Fruit fly (Drosophila melanogaster) whole organism, embryonic: ENCODE results near the gene CCDC53.
A peak's percentile ranks its signal among the peaks of the same experiment; 100 is the strongest.

Experiments used
- Aef1 ChIP-seq: fragments of 200-800 bp; sonication (Bioruptor generic); IDR thresholded peaks from 3 replicates; pipeline ENCODE4 v1.3.6; 2022; ENCODE audit warnings: missing biosample characterization, missing genetic modification characterization
- B-H2 ChIP-seq: fragments of 200-800 bp; sonication (Bioruptor generic); optimal IDR thresholded peaks from 2 replicates; lab custom pipeline; 2018; ENCODE audit warnings: missing biosample characterization, mild to moderate bottlenecking, missing genetic modification characterization
- CG1024 ChIP-seq: fragments of 200-800 bp; sonication (Bioruptor generic); IDR thresholded peaks from 2 replicates; pipeline ENCODE4 v1.3.6; 2022; ENCODE audit warnings: missing biosample characterization, missing genetic modification characterization
- CG10565 ChIP-seq: fragments of 200-800 bp; sonication (Bioruptor generic); optimal IDR thresholded peaks from 3 replicates; lab custom pipeline; 2016; ENCODE audit warnings: missing biosample characterization, mild to moderate bottlenecking, missing genetic modification characterization
- CG11398 ChIP-seq: fragments of 200-800 bp; sonication (Bioruptor generic); optimal IDR thresholded peaks from 2 replicates; lab custom pipeline; 2016; ENCODE audit warnings: missing biosample characterization, missing genetic modification characterization
- CG11696 ChIP-seq: fragments of 200-800 bp; sonication (Bioruptor generic); IDR thresholded peaks from 2 replicates; pipeline ENCODE4 v1.3.6; 2022; ENCODE audit warnings: missing biosample characterization, missing genetic modification characterization
- CG12299 ChIP-seq: fragments of 200-800 bp; sonication (Bioruptor generic); optimal IDR thresholded peaks from 2 replicates; lab custom pipeline; 2018; ENCODE audit warnings: missing biosample characterization, mild to moderate bottlenecking, missing genetic modification characterization
- CG13287 ChIP-seq: fragments of 200-800 bp; sonication (Bioruptor generic); IDR thresholded peaks from 2 replicates; pipeline ENCODE4 v1.3.6; 2022; ENCODE audit warnings: missing biosample characterization, missing genetic modification characterization; ENCODE audit not compliant: partially characterized antibody
- CG13624 ChIP-seq: fragments of 200-800 bp; sonication (Bioruptor generic); optimal IDR thresholded peaks from 2 replicates; lab custom pipeline; 2016; ENCODE audit warnings: missing biosample characterization, missing genetic modification characterization
- CG14965 ChIP-seq: fragments of 200-800 bp; sonication (Bioruptor generic); optimal IDR thresholded peaks from 2 replicates; lab custom pipeline; 2016; ENCODE audit warnings: missing biosample characterization, missing genetic modification characterization, borderline replicate concordance
- CG15479 ChIP-seq: fragments of 200-800 bp; sonication (Bioruptor generic); optimal IDR thresholded peaks from 3 replicates; lab custom pipeline; 2019; ENCODE audit warnings: missing biosample characterization, mild to moderate bottlenecking, missing genetic modification characterization, moderate library complexity
- CG1603 ChIP-seq: fragments of 200-800 bp; sonication (Bioruptor generic); optimal IDR thresholded peaks from 2 replicates; lab custom pipeline; 2019; ENCODE audit warnings: missing biosample characterization, mild to moderate bottlenecking, missing genetic modification characterization, moderate library complexity
- CG16813 ChIP-seq: fragments of 200-800 bp; sonication (Bioruptor generic); IDR thresholded peaks from 3 replicates; pipeline ENCODE4 v1.3.6; 2022; ENCODE audit warnings: missing biosample characterization, missing genetic modification characterization; ENCODE audit not compliant: partially characterized antibody
- CG1832 ChIP-seq: fragments of 200-800 bp; sonication (Bioruptor generic); optimal IDR thresholded peaks from 2 replicates; lab custom pipeline; 2017; ENCODE audit warnings: missing biosample characterization, mild to moderate bottlenecking, missing genetic modification characterization, inconsistent platforms
- CG3065 ChIP-seq: fragments of 200-800 bp; sonication (Bioruptor generic); optimal IDR thresholded peaks from 2 replicates; lab custom pipeline; 2016; ENCODE audit warnings: missing biosample characterization, missing genetic modification characterization
- CG3838 ChIP-seq: fragments of 200-800 bp; sonication (Bioruptor generic); optimal IDR thresholded peaks from 3 replicates; lab custom pipeline; 2016; ENCODE audit warnings: missing biosample characterization, missing genetic modification characterization
- CG42726 ChIP-seq: fragments of 200-800 bp; sonication (Bioruptor generic); IDR thresholded peaks from 2 replicates; pipeline ENCODE4 v1.3.6; 2022; ENCODE audit warnings: missing biosample characterization, missing genetic modification characterization; ENCODE audit not compliant: partially characterized antibody
- CG5245 ChIP-seq: fragments of 200-800 bp; sonication (Bioruptor generic); optimal IDR thresholded peaks from 3 replicates; lab custom pipeline; 2016; ENCODE audit warnings: missing biosample characterization, missing genetic modification characterization
- CG6254 ChIP-seq: fragments of 200-800 bp; sonication (Bioruptor generic); optimal IDR thresholded peaks from 3 replicates; lab custom pipeline; 2017; ENCODE audit warnings: mild to moderate bottlenecking, missing biosample characterization, missing genetic modification reagents, missing genetic modification characterization
- CG6689 ChIP-seq: fragments of 200-800 bp; sonication (Bioruptor generic); IDR thresholded peaks from 2 replicates; pipeline ENCODE4 v1.3.6; 2022; ENCODE audit warnings: missing biosample characterization, missing genetic modification characterization
- CG7372 ChIP-seq: fragments of 200-800 bp; sonication (Bioruptor generic); IDR thresholded peaks from 2 replicates; pipeline ENCODE4 v1.3.6; 2022; ENCODE audit warnings: missing biosample characterization, missing genetic modification characterization
- CG8478 ChIP-seq: fragments of >200 bp; optimal IDR thresholded peaks from 2 replicates; lab custom pipeline; 2018
- CG9437 ChIP-seq: fragments of 200-800 bp; sonication (Bioruptor generic); optimal IDR thresholded peaks from 2 replicates; lab custom pipeline; 2018; ENCODE audit warnings: missing biosample characterization, mild to moderate bottlenecking, missing genetic modification characterization
- CG9876 ChIP-seq: fragments of 200-800 bp; sonication (Bioruptor generic); optimal IDR thresholded peaks from 2 replicates; lab custom pipeline; 2016; ENCODE audit warnings: missing biosample characterization, missing genetic modification characterization
- CHES-1-like ChIP-seq: fragments of 200-800 bp; sonication (Bioruptor generic); optimal IDR thresholded peaks from 2 replicates; lab custom pipeline; 2016; ENCODE audit warnings: missing biosample characterization, missing genetic modification characterization
- GATAe ChIP-seq: fragments of 200-800 bp; sonication (Bioruptor generic); conservative IDR thresholded peaks from 2 replicates; pipeline ENCODE4 v1.3.6; 2022; ENCODE audit warnings: missing biosample characterization, missing genetic modification characterization
- HLH4C ChIP-seq: fragments of 200-800 bp; sonication (Bioruptor generic); IDR thresholded peaks from 3 replicates; pipeline ENCODE4 v1.3.6; 2022; ENCODE audit warnings: missing biosample characterization, missing genetic modification characterization; ENCODE audit not compliant: partially characterized antibody
- MTF-1 ChIP-seq: fragments of 200-800 bp; sonication (Bioruptor generic); optimal IDR thresholded peaks from 2 replicates; lab custom pipeline; 2018; ENCODE audit warnings: missing biosample characterization, mild to moderate bottlenecking, missing genetic modification characterization, borderline replicate concordance
- Max ChIP-seq: fragments of 200-800 bp; sonication (Bioruptor generic); optimal IDR thresholded peaks from 2 replicates; lab custom pipeline; 2016; ENCODE audit warnings: missing biosample characterization, mild to moderate bottlenecking, missing genetic modification characterization
- Mrtf ChIP-seq: fragments of 200-800 bp; sonication (Bioruptor generic); IDR thresholded peaks from 3 replicates; pipeline ENCODE4 v1.3.6; 2022; ENCODE audit warnings: missing biosample characterization, missing genetic modification characterization
- NC2α ChIP-seq: fragments of 200-800 bp; sonication (Bioruptor generic); optimal IDR thresholded peaks from 2 replicates; lab custom pipeline; 2016; ENCODE audit warnings: missing biosample characterization, missing genetic modification characterization
- btn ChIP-seq: fragments of 200-800 bp; sonication (Bioruptor generic); optimal IDR thresholded peaks from 2 replicates; lab custom pipeline; 2016; ENCODE audit warnings: missing biosample characterization, missing genetic modification characterization
- chif ChIP-seq, 2 experiments: fragments of 200-800 bp; sonication (Bioruptor generic); optimal IDR thresholded peaks; 3 replicates each; lab custom pipeline; 2016; ENCODE audit warnings: missing biosample characterization in 2 of 2, missing genetic modification characterization in 2 of 2
- dmrt99B ChIP-seq: fragments of 200-800 bp; sonication (Bioruptor generic); optimal IDR thresholded peaks from 2 replicates; lab custom pipeline; 2018; ENCODE audit warnings: missing biosample characterization, mild to moderate bottlenecking, missing genetic modification characterization, moderate library complexity
- fd102C ChIP-seq: fragments of 200-800 bp; sonication (Bioruptor generic); optimal IDR thresholded peaks from 2 replicates; lab custom pipeline; 2018; ENCODE audit warnings: missing biosample characterization, mild to moderate bottlenecking, missing genetic modification characterization, moderate library complexity
- gsb ChIP-seq: fragments of 200-800 bp; sonication (Bioruptor generic); IDR thresholded peaks from 2 replicates; pipeline ENCODE4 v1.3.6; 2022; ENCODE audit warnings: missing biosample characterization, missing genetic modification characterization
- ham ChIP-seq: fragments of 200-800 bp; sonication (Bioruptor generic); IDR thresholded peaks from 2 replicates; pipeline ENCODE4 v1.3.6; 2022; ENCODE audit warnings: missing biosample characterization, missing genetic modification characterization
- inv ChIP-seq: fragments of 200-800 bp; sonication (Bioruptor generic); IDR thresholded peaks from 2 replicates; pipeline ENCODE4 v1.3.6; 2022; ENCODE audit warnings: missing biosample characterization, missing genetic modification characterization; ENCODE audit not compliant: partially characterized antibody
- lmd ChIP-seq: fragments of 200-800 bp; sonication (Bioruptor generic); IDR thresholded peaks from 2 replicates; pipeline ENCODE4 v1.3.6; 2022; ENCODE audit warnings: missing biosample characterization, missing genetic modification characterization
- mam ChIP-seq: fragments of 200-800 bp; sonication (Bioruptor generic); optimal IDR thresholded peaks from 3 replicates; lab custom pipeline; 2016; ENCODE audit warnings: missing biosample characterization, missing genetic modification characterization
- nom ChIP-seq: fragments of 200-800 bp; sonication (Bioruptor generic); optimal IDR thresholded peaks from 2 replicates; lab custom pipeline; 2017; ENCODE audit warnings: missing biosample characterization, missing genetic modification characterization, mild to moderate bottlenecking, moderate library complexity, missing genetic modification reagents
- onecut ChIP-seq: fragments of 200-800 bp; sonication (Bioruptor generic); IDR thresholded peaks from 2 replicates; pipeline ENCODE4 v1.3.6; 2022; ENCODE audit warnings: missing biosample characterization, missing genetic modification characterization
- org-1 ChIP-seq: fragments of 200-800 bp; sonication (Bioruptor generic); optimal IDR thresholded peaks from 2 replicates; lab custom pipeline; 2017; ENCODE audit warnings: missing biosample characterization, missing genetic modification characterization
- pros ChIP-seq: fragments of 200-800 bp; sonication (Bioruptor generic); optimal IDR thresholded peaks from 3 replicates; lab custom pipeline; 2019; ENCODE audit warnings: missing biosample characterization, mild to moderate bottlenecking, missing genetic modification characterization, moderate library complexity
- pum ChIP-seq: fragments of 200-800 bp; sonication (Bioruptor generic); optimal IDR thresholded peaks from 2 replicates; lab custom pipeline; 2016; ENCODE audit warnings: missing biosample characterization, missing genetic modification characterization
- sc ChIP-seq, 3 experiments: fragments of >200 bp in 2 of 3; fragments of 200-800 bp in 1 of 3; sonication (Bioruptor generic) in 1 of 3; optimal IDR thresholded peaks; 2 replicates in 2 of 3; 3 replicates in 1 of 3; lab custom pipeline; 2017; ENCODE audit warnings: mild to moderate bottlenecking in 1 of 3, missing biosample characterization in 1 of 3, missing genetic modification characterization in 1 of 3, missing genetic modification reagents in 1 of 3
- sug ChIP-seq: fragments of 200-800 bp; optimal IDR thresholded peaks from 2 replicates; lab custom pipeline; 2019; ENCODE audit warnings: missing biosample characterization, mild to moderate bottlenecking, missing genetic modification characterization, moderate library complexity
- tin ChIP-seq: fragments of 200-800 bp; sonication (Bioruptor generic); optimal IDR thresholded peaks from 3 replicates; lab custom pipeline; 2016; ENCODE audit warnings: missing biosample characterization, missing genetic modification characterization
- tll ChIP-seq, 2 experiments: fragments of 200-800 bp in 1 of 2; fragments of >200 bp in 1 of 2; sonication (Bioruptor generic) in 1 of 2; optimal IDR thresholded peaks; 2 replicates each; lab custom pipeline; 2017 to 2019; ENCODE audit warnings: missing biosample characterization in 2 of 2, missing genetic modification characterization in 2 of 2, mild to moderate bottlenecking in 1 of 2, moderate library complexity in 1 of 2
- toy ChIP-seq: fragments of 200-800 bp; sonication (Bioruptor generic); IDR thresholded peaks from 2 replicates; pipeline ENCODE4 v1.3.6; 2022; ENCODE audit warnings: missing biosample characterization, missing genetic modification characterization
- z ChIP-seq: fragments of 200-800 bp; sonication (Bioruptor generic); IDR thresholded peaks from 3 replicates; pipeline ENCODE4 v1.3.6; 2022; ENCODE audit warnings: missing biosample characterization, missing genetic modification characterization

CCDC53 gene

dm6 chr2L:7998655-7999054 lies 42.3 kb upstream of the CCDC53 start, which contains the start of gene Sirup (continued):
- no peak for TF ChIP-seq CG5245
- no peak for TF ChIP-seq z
- peak; percentile 15 for TF ChIP-seq NC2α
- TF ChIP-seq CG3065 (GFP tag; lab: Kevin White, UChicago): no peak
- no peak for TF ChIP-seq CG14965 (GFP tag; lab: Kevin White, UChicago)
- TF ChIP-seq CG1832 (GFP tag; lab: Kevin White, UChicago): no peak
- no peak for TF ChIP-seq Max (GFP tag; lab: Kevin White, UChicago)
- TF ChIP-seq MTF-1 (GFP tag; lab: Kevin White, UChicago): no peak
- no peak for TF ChIP-seq GATAe (GFP tag; lab: Robert Waterston, UW)
- TF ChIP-seq CG1024 (GFP tag; lab: Robert Waterston, UW): 0 out of 2 replicates have a peak, but pooled peaks have one; percentile 9
- no peak for TF ChIP-seq pum
- TF ChIP-seq CG11398 (GFP tag; lab: Kevin White, UChicago): no peak
- no peak for TF ChIP-seq CG9437
- peak; percentile 18 for TF ChIP-seq CG8478 (lab: Kevin White, UChicago)
- TF ChIP-seq pros (GFP tag; lab: Kevin White, UChicago): no peak
- TF ChIP-seq lmd (GFP tag; lab: Robert Waterston, UW): no peak
- TF ChIP-seq onecut (GFP tag; lab: Robert Waterston, UW): no peak; the same call in 1 of the 2 replicates
- TF ChIP-seq CHES-1-like (GFP tag; lab: Kevin White, UChicago): peak; percentile 7
- no peak for TF ChIP-seq Aef1 (GFP tag; lab: Robert Waterston, UW)
- no peak for TF ChIP-seq mam (GFP tag; lab: Kevin White, UChicago)
- TF ChIP-seq Mrtf (GFP tag; lab: Robert Waterston, UW): no peak
- no peak for TF ChIP-seq HLH4C
- no peak for TF ChIP-seq CG6689 (GFP tag; lab: Robert Waterston, UW)
- TF ChIP-seq CG1603: peak; percentile 60
- TF ChIP-seq gsb: no peak
- no peak for TF ChIP-seq btn
- TF ChIP-seq CG9876 (GFP tag; lab: Kevin White, UChicago): no peak
- peak; percentile 64; the same call in 1 of the 2 replicates for TF ChIP-seq CG42726 (GFP tag; lab: Robert Waterston, UW)
- peak; percentile 59 for TF ChIP-seq CG13287 (GFP tag; lab: Robert Waterston, UW)
- peak; percentile 43 for TF ChIP-seq CG3838
- TF ChIP-seq CG15479 (GFP tag; lab: Kevin White, UChicago): peak; percentile 37
- no peak for TF ChIP-seq dmrt99B (tag; lab: Kevin White, UChicago)
- no peak for TF ChIP-seq CG12299 (tag; lab: Kevin White, UChicago)
- TF ChIP-seq chif (GFP tag; optimal IDR thresholded peaks at IDR 0.05; lab: Kevin White, UChicago): no peak
- TF ChIP-seq B-H2 (GFP tag; lab: Kevin White, UChicago): no peak
- no peak for TF ChIP-seq CG6254 (GFP tag; lab: Kevin White, UChicago)
- peak; percentile 40; the same call in 1 of the 2 replicates for TF ChIP-seq CG7372 (GFP tag; lab: Robert Waterston, UW)
- TF ChIP-seq tin (GFP tag; lab: Kevin White, UChicago): no peak
- no peak for TF ChIP-seq CG10565 (GFP tag; lab: Kevin White, UChicago)
- no peak for TF ChIP-seq inv (GFP tag; lab: Robert Waterston, UW)
- no peak for TF ChIP-seq ham (GFP tag; lab: Robert Waterston, UW)
- TF ChIP-seq CG16813 (GFP tag; lab: Robert Waterston, UW): peak; percentile 19; the same call in 1 of the 3 replicates
- TF ChIP-seq sc (optimal IDR thresholded peaks at IDR 0.05; lab: Kevin White, UChicago): no peak
- TF ChIP-seq sc (GFP tag; optimal IDR thresholded peaks at IDR 0.05; lab: Kevin White, UChicago): no peak
- no peak for TF ChIP-seq fd102C
- no peak for TF ChIP-seq tll (GFP tag; optimal IDR thresholded peaks at IDR 0.05; lab: Kevin White, UChicago)
- no peak for TF ChIP-seq org-1
- TF ChIP-seq sug: no peak
- no peak for TF ChIP-seq CG11696 (GFP tag; lab: Robert Waterston, UW)
- TF ChIP-seq nom: peak; percentile 58
- TF ChIP-seq CG13624 (GFP tag; lab: Kevin White, UChicago): no peak
- no peak for TF ChIP-seq toy (GFP tag; lab: Robert Waterston, UW)
